Worm (Caenorhabditis elegans): ENCODE measurements around the gene eea-1.

DNA sequence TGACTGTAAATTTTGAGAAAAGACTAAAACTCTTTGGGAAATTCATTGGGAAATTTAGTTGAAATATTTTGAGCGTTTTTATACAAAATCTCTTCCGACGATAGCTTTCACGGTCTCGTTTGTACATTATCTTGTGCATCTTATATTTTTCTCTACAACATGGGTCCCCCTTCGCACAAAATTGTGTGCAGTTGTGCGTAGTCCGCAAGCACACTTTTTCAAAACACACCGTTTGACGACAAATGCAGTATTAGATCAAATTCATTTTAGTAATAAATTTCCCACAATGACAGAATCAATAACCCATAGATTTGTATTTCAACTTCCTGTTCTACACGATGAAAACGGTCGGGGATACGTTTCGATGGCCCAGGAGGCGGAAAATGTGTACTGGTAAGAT lies 39.3 kb downstream of the eea-1 start, which contains the start of gene F25H9.2:
- TF ChIP-seq dao-5 (tag; optimal IDR thresholded peaks at IDR 0.05), result no peak
- TF ChIP-seq W03F9.2 (tag; optimal IDR thresholded peaks at IDR 0.05), result no peak

Data from whole organism, L4/young adult.